Fruit fly (Drosophila melanogaster) whole organism, pupa: ENCODE results near the gene MAPk-Ak2.

ENCODE experiments used
- CG12605 ChIP-seq: fragments of 200-800 bp; sonication (Bioruptor generic); IDR thresholded peaks from 2 replicates; pipeline ENCODE4 v1.3.6; 2022; ENCODE audit warnings: missing biosample characterization, missing genetic modification characterization
- CG15710 ChIP-seq: fragments of 200-800 bp; sonication (Bioruptor generic); optimal IDR thresholded peaks from 2 replicates; lab custom pipeline; 2018; ENCODE audit warnings: missing biosample characterization, mild to moderate bottlenecking, missing genetic modification characterization, moderate library complexity
- CG32121 ChIP-seq: fragments of 200-800 bp; sonication (Bioruptor generic); IDR thresholded peaks from 2 replicates; pipeline ENCODE4 v1.3.6; 2022; ENCODE audit warnings: missing biosample characterization, missing genetic modification characterization
- CG34367 ChIP-seq: fragments of 200-800 bp; sonication (Bioruptor generic); optimal IDR thresholded peaks from 2 replicates; lab custom pipeline; 2018; ENCODE audit warnings: missing biosample characterization, mild to moderate bottlenecking, missing genetic modification characterization
- CG4496 ChIP-seq: fragments of 200-800 bp; sonication (Bioruptor generic); IDR thresholded peaks from 3 replicates; pipeline ENCODE4 v1.3.6; 2022; ENCODE audit warnings: missing biosample characterization, missing genetic modification characterization
- CG8159 ChIP-seq: fragments of 200-800 bp; sonication (Bioruptor generic); optimal IDR thresholded peaks from 3 replicates; lab custom pipeline; 2018; ENCODE audit warnings: missing biosample characterization, mild to moderate bottlenecking, missing genetic modification characterization, moderate library complexity
- EcR ChIP-seq: fragments of 200-800 bp; sonication (Bioruptor generic); optimal IDR thresholded peaks from 3 replicates; lab custom pipeline; 2019; ENCODE audit warnings: missing biosample characterization, missing genetic modification characterization, mild to moderate bottlenecking, moderate library complexity, missing genetic modification reagents
- Ets98B ChIP-seq: fragments of 200-800 bp; sonication (Bioruptor generic); IDR thresholded peaks from 2 replicates; pipeline ENCODE4 v1.3.6; 2022; ENCODE audit warnings: missing biosample characterization, missing genetic modification characterization
- Pif1B ChIP-seq: fragments of 200-800 bp; sonication (Bioruptor generic); optimal IDR thresholded peaks from 3 replicates; lab custom pipeline; 2016; ENCODE audit warnings: missing biosample characterization, missing genetic modification characterization
- fd96Ca ChIP-seq: fragments of 200-800 bp; sonication (Bioruptor generic); IDR thresholded peaks from 3 replicates; pipeline ENCODE4 v1.3.6; 2022; ENCODE audit warnings: missing biosample characterization, missing genetic modification characterization
- rn ChIP-seq: fragments of 200-800 bp; sonication (Bioruptor generic); IDR thresholded peaks from 2 replicates; pipeline ENCODE4 v1.3.6; 2022; ENCODE audit warnings: missing biosample characterization, missing genetic modification characterization

- TF ChIP-seq Ets98B (GFP tag; lab: Robert Waterston, UW): no peak
- TF ChIP-seq EcR (GFP tag; lab: Kevin White, UChicago): no peak
- TF ChIP-seq CG4496: no peak
- TF ChIP-seq CG8159: no peak
- TF ChIP-seq fd96Ca (GFP tag; lab: Robert Waterston, UW): no peak
- TF ChIP-seq Pif1B (GFP tag; lab: Kevin White, UChicago): no peak
- TF ChIP-seq CG15710 (tag; lab: Kevin White, UChicago): no peak
- TF ChIP-seq CG32121 (GFP tag; lab: Robert Waterston, UW): no peak
- TF ChIP-seq rn: no peak
- no peak for TF ChIP-seq CG12605 (GFP tag; lab: Robert Waterston, UW)
- TF ChIP-seq CG34367: no peak
Measured at dm6 chrX:5776547-5776946, 12.5 kb upstream of the MAPk-Ak2 start, which contains the start of gene CG42264.
